Worm (Caenorhabditis elegans): ENCODE results near the gene C16C8.5.
"Not testable (repeated sequence)": the region's sequence is repeated elsewhere in the genome, so short reads cannot be mapped to it uniquely, and the experiment has no call there.

C16C8.5 gene

ce11 chrII:3445285-3445806 lies at the start of gene C16C8.5, which contains the start of gene C16C8.16:
TSS of gene C16C8.5 (minus strand) at chrII:3445385.
TSS of gene C16C8.16 (plus strand) at chrII:3445756.
- TF ChIP-seq med-1 (GFP tag; optimal IDR thresholded peaks at IDR 0.05; ENCODE audit: insufficient read depth) = no peak
- no peak for TF ChIP-seq ref-1 (GFP tag; conservative IDR thresholded peaks at IDR 0.05)
- no peak for TF ChIP-seq cog-1 (tag; optimal IDR thresholded peaks at IDR 0.05)
- no peak for TF ChIP-seq ztf-29 (GFP tag; IDR thresholded peaks at IDR 0.05)
- TF ChIP-seq klf-2 (GFP tag; conservative IDR thresholded peaks at IDR 0.05) = no peak
- no peak for TF ChIP-seq ztf-23 (GFP tag; IDR thresholded peaks at IDR 0.05)
- TF ChIP-seq T22C8.4 (GFP tag; IDR thresholded peaks at IDR 0.05) = no peak
- no peak for TF ChIP-seq tab-1 (GFP tag; IDR thresholded peaks at IDR 0.05)
- TF ChIP-seq flt-1 (GFP tag; IDR thresholded peaks at IDR 0.05) = no peak

DNA sequence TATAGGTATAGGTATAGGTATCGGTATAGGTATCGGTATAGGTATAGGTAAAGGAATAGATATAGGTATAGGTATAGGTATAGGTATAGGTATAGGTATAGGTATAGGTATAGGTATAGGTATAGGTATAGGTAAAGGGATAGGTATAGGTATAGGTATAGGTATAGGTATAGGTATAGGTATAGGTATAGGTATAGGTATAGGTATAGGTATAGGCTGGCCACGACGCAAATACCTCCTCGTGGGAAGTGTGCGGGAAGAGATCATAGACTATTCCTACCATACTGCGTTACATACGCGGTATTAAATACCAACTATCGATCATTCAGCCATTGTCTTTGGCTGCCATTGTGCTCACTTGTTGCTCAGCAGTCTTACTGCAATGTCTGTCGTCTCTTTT lies 45.6 kb upstream of the C16C8.5 start, which contains the start of gene fbxb-112:
Gene fbxb-112, plus strand, starts transcription at position 301 of the 400 bp plus-strand sequence.
- not testable (repeated sequence) for TF ChIP-seq tab-1 (GFP tag; IDR thresholded peaks at IDR 0.05); ztf-23 (GFP tag; IDR thresholded peaks at IDR 0.05); cog-1 (tag; optimal IDR thresholded peaks at IDR 0.05)

ce11 chrII:3482231-3482630 lies 37.0 kb upstream of the C16C8.5 start, which contains the start of gene smu-2:
TSS of gene smu-2 (plus strand) at chrII:3482408.
- TF ChIP-seq ztf-23 (GFP tag; IDR thresholded peaks at IDR 0.05) (peak; percentile 74), flt-1 (GFP tag; IDR thresholded peaks at IDR 0.05) (peak; percentile 67; the same call in 1 of the 2 replicates), cog-1 (tag; optimal IDR thresholded peaks at IDR 0.05) (peak; percentile 39), ref-1 (GFP tag; conservative IDR thresholded peaks at IDR 0.05) (no peak), med-1 (GFP tag; optimal IDR thresholded peaks at IDR 0.05; ENCODE audit: insufficient read depth) (no peak), ztf-29 (GFP tag; IDR thresholded peaks at IDR 0.05) (no peak), T22C8.4 (GFP tag; IDR thresholded peaks at IDR 0.05) (no peak), tab-1 (GFP tag; IDR thresholded peaks at IDR 0.05) (no peak), klf-2 (GFP tag; conservative IDR thresholded peaks at IDR 0.05) (0 out of 2 replicates have a peak, but pooled peaks have one; percentile 45)

DNA sequence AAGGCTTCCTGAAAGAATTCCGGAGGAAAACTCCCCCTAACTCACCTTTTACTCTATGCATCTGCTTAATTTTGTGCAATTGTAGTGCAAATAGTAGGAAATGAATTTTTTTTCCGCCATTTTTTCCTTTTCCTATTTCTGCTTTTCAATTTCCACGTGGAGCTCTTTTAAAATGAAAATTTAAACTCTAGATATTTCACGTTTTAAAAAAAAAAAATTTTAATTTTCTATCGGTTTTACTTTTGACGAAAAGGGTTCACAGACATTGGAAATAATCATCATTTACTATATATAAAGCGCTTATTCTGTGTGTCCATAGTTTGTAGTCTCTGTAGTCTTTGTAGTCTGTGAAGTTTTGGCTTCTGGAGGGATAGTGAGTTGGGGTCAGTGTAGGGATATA lies 36.4 kb upstream of the C16C8.5 start, which contains the start of gene Y49F6B.8:
Gene Y49F6B.8, minus strand, starts transcription at position 101 of the 400 bp plus-strand sequence.
- TF ChIP-seq T22C8.4 (GFP tag; IDR thresholded peaks at IDR 0.05) (no peak), med-1 (GFP tag; optimal IDR thresholded peaks at IDR 0.05; ENCODE audit: insufficient read depth) (no peak), tab-1 (GFP tag; IDR thresholded peaks at IDR 0.05) (no peak), ztf-23 (GFP tag; IDR thresholded peaks at IDR 0.05) (no peak), cog-1 (tag; optimal IDR thresholded peaks at IDR 0.05) (no peak), klf-2 (GFP tag; conservative IDR thresholded peaks at IDR 0.05) (no peak), flt-1 (GFP tag; IDR thresholded peaks at IDR 0.05) (no peak), ztf-29 (GFP tag; IDR thresholded peaks at IDR 0.05) (no peak), ref-1 (GFP tag; conservative IDR thresholded peaks at IDR 0.05) (no peak)

ce11 chrII:3477171-3477570 lies 32.0 kb upstream of the C16C8.5 start, which contains the start of gene fbxb-104:
TSS of gene fbxb-104 (minus strand) at chrII:3477271.
- TF ChIP-seq ref-1 (GFP tag; conservative IDR thresholded peaks at IDR 0.05) (no peak), cog-1 (tag; optimal IDR thresholded peaks at IDR 0.05) (no peak), klf-2 (GFP tag; conservative IDR thresholded peaks at IDR 0.05) (no peak), flt-1 (GFP tag; IDR thresholded peaks at IDR 0.05) (no peak), T22C8.4 (GFP tag; IDR thresholded peaks at IDR 0.05) (no peak), ztf-23 (GFP tag; IDR thresholded peaks at IDR 0.05) (no peak), med-1 (GFP tag; optimal IDR thresholded peaks at IDR 0.05; ENCODE audit: insufficient read depth) (no peak), ztf-29 (GFP tag; IDR thresholded peaks at IDR 0.05) (no peak), tab-1 (GFP tag; IDR thresholded peaks at IDR 0.05) (no peak)

ce11 chrII:3476536-3476935 lies 31.4 kb upstream of the C16C8.5 start:
- TF ChIP-seq klf-2 (GFP tag; conservative IDR thresholded peaks at IDR 0.05) = no peak
- TF ChIP-seq ztf-29 (GFP tag; IDR thresholded peaks at IDR 0.05) = 0 out of 2 replicates have a peak, but pooled peaks have one; percentile 13
- TF ChIP-seq med-1 (GFP tag; optimal IDR thresholded peaks at IDR 0.05; ENCODE audit: insufficient read depth) = no peak
- TF ChIP-seq ztf-23 (GFP tag; IDR thresholded peaks at IDR 0.05) = no peak

ce11 chrII:3473744-3474143 lies 28.6 kb upstream of the C16C8.5 start, which contains the start of gene sdz-32:
TSS of gene sdz-32 (plus strand) at chrII:3474044.
- TF ChIP-seq tab-1 (GFP tag; IDR thresholded peaks at IDR 0.05) = no peak
- no peak for TF ChIP-seq T22C8.4 (GFP tag; IDR thresholded peaks at IDR 0.05)
- TF ChIP-seq ztf-23 (GFP tag; IDR thresholded peaks at IDR 0.05) = no peak
- TF ChIP-seq flt-1 (GFP tag; IDR thresholded peaks at IDR 0.05) = no peak
- TF ChIP-seq ztf-29 (GFP tag; IDR thresholded peaks at IDR 0.05) = no peak
- TF ChIP-seq klf-2 (GFP tag; conservative IDR thresholded peaks at IDR 0.05) = no peak
- no peak for TF ChIP-seq med-1 (GFP tag; optimal IDR thresholded peaks at IDR 0.05; ENCODE audit: insufficient read depth)
- TF ChIP-seq cog-1 (tag; optimal IDR thresholded peaks at IDR 0.05) = no peak
- TF ChIP-seq ref-1 (GFP tag; conservative IDR thresholded peaks at IDR 0.05) = no peak

- TF ChIP-seq med-1 (GFP tag; optimal IDR thresholded peaks at IDR 0.05; ENCODE audit: insufficient read depth) = no peak
- no peak for TF ChIP-seq ztf-29 (GFP tag; IDR thresholded peaks at IDR 0.05)
- no peak for TF ChIP-seq T22C8.4 (GFP tag; IDR thresholded peaks at IDR 0.05)
- no peak for TF ChIP-seq ztf-23 (GFP tag; IDR thresholded peaks at IDR 0.05)
- no peak for TF ChIP-seq ref-1 (GFP tag; conservative IDR thresholded peaks at IDR 0.05)
- TF ChIP-seq cog-1 (tag; optimal IDR thresholded peaks at IDR 0.05) = no peak
- TF ChIP-seq klf-2 (GFP tag; conservative IDR thresholded peaks at IDR 0.05) = no peak
- TF ChIP-seq tab-1 (GFP tag; IDR thresholded peaks at IDR 0.05) = no peak
- no peak for TF ChIP-seq flt-1 (GFP tag; IDR thresholded peaks at IDR 0.05)
Measured at ce11 chrII:3472817-3473216, 27.6 kb upstream of the C16C8.5 start, which contains the start of gene Y49F6B.6. TSS of gene Y49F6B.6 (plus strand) at chrII:3473117.

ce11 chrII:3472316-3472715 lies 27.1 kb upstream of the C16C8.5 start, which contains the start of gene Y49F6B.12:
TSS of gene Y49F6B.12 (minus strand) at chrII:3472416.
- TF ChIP-seq flt-1 (GFP tag; IDR thresholded peaks at IDR 0.05) (no peak), med-1 (GFP tag; optimal IDR thresholded peaks at IDR 0.05; ENCODE audit: insufficient read depth) (no peak), tab-1 (GFP tag; IDR thresholded peaks at IDR 0.05) (no peak), cog-1 (tag; optimal IDR thresholded peaks at IDR 0.05) (no peak), T22C8.4 (GFP tag; IDR thresholded peaks at IDR 0.05) (no peak), ztf-29 (GFP tag; IDR thresholded peaks at IDR 0.05) (no peak), ref-1 (GFP tag; conservative IDR thresholded peaks at IDR 0.05) (no peak), klf-2 (GFP tag; conservative IDR thresholded peaks at IDR 0.05) (no peak), ztf-23 (GFP tag; IDR thresholded peaks at IDR 0.05) (no peak)
